Fruit fly (Drosophila melanogaster) whole organism, prepupa: Measurements from ENCODE around the gene CG14606.

ENCODE experiments used
- Blimp-1 ChIP-seq: fragments of 200-800 bp; sonication (Bioruptor generic); optimal IDR thresholded peaks from 3 replicates; lab custom pipeline; 2017; ENCODE audit warnings: missing biosample characterization, missing genetic modification characterization, mild to moderate bottlenecking, moderate library complexity, missing genetic modification reagents
- CG10631 ChIP-seq: fragments of 200-800 bp; sonication (Bioruptor generic); optimal IDR thresholded peaks from 2 replicates; lab custom pipeline; 2016; ENCODE audit warnings: missing biosample characterization, missing genetic modification characterization
- CG10669 ChIP-seq: fragments of 200-800 bp; sonication (Bioruptor generic); optimal IDR thresholded peaks from 3 replicates; lab custom pipeline; 2018; ENCODE audit warnings: missing biosample characterization, mild to moderate bottlenecking, missing genetic modification characterization, moderate library complexity
- CG11294 ChIP-seq: fragments of 200-800 bp; sonication (Bioruptor generic); IDR thresholded peaks from 2 replicates; pipeline ENCODE4 v1.3.6; 2022; ENCODE audit warnings: missing biosample characterization, missing genetic modification characterization
- CG15336 ChIP-seq: fragments of 200-800 bp; sonication (Bioruptor generic); IDR thresholded peaks from 2 replicates; pipeline ENCODE4 v1.3.6; 2022; ENCODE audit warnings: missing biosample characterization, missing genetic modification characterization
- CG16779 ChIP-seq: fragments of 200-800 bp; sonication (Bioruptor generic); optimal IDR thresholded peaks from 3 replicates; lab custom pipeline; 2017; ENCODE audit warnings: missing biosample characterization, mild to moderate bottlenecking, missing genetic modification characterization
- CG31627 ChIP-seq: fragments of 200-800 bp; sonication (Bioruptor generic); optimal IDR thresholded peaks from 3 replicates; lab custom pipeline; 2016; ENCODE audit warnings: missing biosample characterization, missing genetic modification characterization
- CG34406 ChIP-seq: fragments of 200-800 bp; sonication (Bioruptor generic); optimal IDR thresholded peaks from 3 replicates; lab custom pipeline; 2016; ENCODE audit warnings: missing biosample characterization, missing genetic modification characterization
- CG3919 ChIP-seq: fragments of 200-800 bp; sonication (Bioruptor generic); optimal IDR thresholded peaks from 3 replicates; lab custom pipeline; 2016; ENCODE audit warnings: missing biosample characterization, missing genetic modification characterization
- CG4318 ChIP-seq: fragments of 200-800 bp; sonication (Bioruptor generic); optimal IDR thresholded peaks from 3 replicates; lab custom pipeline; 2017; ENCODE audit warnings: missing biosample characterization, mild to moderate bottlenecking, missing genetic modification characterization
- CG6163 ChIP-seq: fragments of 200-800 bp; sonication (Bioruptor generic); IDR thresholded peaks from 3 replicates; pipeline ENCODE4 v1.3.6; 2022; ENCODE audit warnings: missing biosample characterization, missing genetic modification characterization
- CG6276 ChIP-seq: fragments of 200-800 bp; sonication (Bioruptor generic); optimal IDR thresholded peaks from 2 replicates; lab custom pipeline; 2017; ENCODE audit warnings: missing biosample characterization, mild to moderate bottlenecking, missing genetic modification characterization
- CG6792 ChIP-seq: fragments of 200-800 bp; sonication (Bioruptor generic); optimal IDR thresholded peaks from 3 replicates; lab custom pipeline; 2016; ENCODE audit warnings: missing biosample characterization, missing genetic modification characterization
- CG6854 ChIP-seq: fragments of 200-800 bp; sonication (Bioruptor generic); optimal IDR thresholded peaks from 2 replicates; lab custom pipeline; 2017; ENCODE audit warnings: missing biosample characterization, mild to moderate bottlenecking, missing genetic modification characterization
- CG7368 ChIP-seq: fragments of 200-800 bp; sonication (Bioruptor generic); optimal IDR thresholded peaks from 3 replicates; lab custom pipeline; 2016; ENCODE audit warnings: missing biosample characterization, missing genetic modification characterization
- CG9139 ChIP-seq: fragments of 200-800 bp; sonication (Bioruptor generic); optimal IDR thresholded peaks from 3 replicates; lab custom pipeline; 2017; ENCODE audit warnings: missing biosample characterization, mild to moderate bottlenecking, missing genetic modification characterization
- Eip75B ChIP-seq: fragments of 200-800 bp; sonication (Bioruptor generic); optimal IDR thresholded peaks from 3 replicates; lab custom pipeline; 2016; ENCODE audit warnings: missing biosample characterization, missing genetic modification characterization
- Ets21C ChIP-seq: fragments of 200-800 bp; sonication (Bioruptor generic); optimal IDR thresholded peaks from 3 replicates; lab custom pipeline; 2016; ENCODE audit warnings: missing biosample characterization, missing genetic modification characterization
- Ets96B ChIP-seq: fragments of 200-800 bp; optimal IDR thresholded peaks from 2 replicates; lab custom pipeline; 2019; ENCODE audit warnings: missing biosample characterization, mild to moderate bottlenecking, missing genetic modification characterization, moderate library complexity
- Hr38 ChIP-seq: sonication (Bioruptor generic); optimal IDR thresholded peaks from 2 replicates; lab custom pipeline; 2016; ENCODE audit warnings: missing biosample characterization, missing genetic modification characterization
- Hr39 ChIP-seq: fragments of 200-800 bp; sonication (Bioruptor generic); optimal IDR thresholded peaks from 2 replicates; lab custom pipeline; 2016; ENCODE audit warnings: missing biosample characterization, missing genetic modification characterization
- Hr4 ChIP-seq: fragments of 200-800 bp; sonication (Bioruptor generic); optimal IDR thresholded peaks from 3 replicates; lab custom pipeline; 2016; ENCODE audit warnings: missing biosample characterization, missing genetic modification characterization
- OdsH ChIP-seq: fragments of 200-800 bp; sonication (Bioruptor generic); optimal IDR thresholded peaks from 3 replicates; lab custom pipeline; 2016; ENCODE audit warnings: missing biosample characterization, missing genetic modification characterization
- Sox14 ChIP-seq: fragments of 200-800 bp; sonication (Bioruptor generic); optimal IDR thresholded peaks from 3 replicates; lab custom pipeline; 2016; ENCODE audit warnings: missing biosample characterization, missing genetic modification characterization
- Sox15 ChIP-seq: fragments of 200-800 bp; sonication (Bioruptor generic); optimal IDR thresholded peaks from 3 replicates; lab custom pipeline; 2016; ENCODE audit warnings: missing biosample characterization, missing genetic modification characterization
- achi ChIP-seq: fragments of 200-800 bp; sonication (Bioruptor generic); optimal IDR thresholded peaks from 3 replicates; lab custom pipeline; 2016; ENCODE audit warnings: missing biosample characterization, missing genetic modification characterization
- acj6 ChIP-seq: fragments of 200-800 bp; sonication (Bioruptor generic); optimal IDR thresholded peaks from 3 replicates; lab custom pipeline; 2016; ENCODE audit warnings: missing biosample characterization, missing genetic modification characterization
- cyc ChIP-seq: fragments of 200-800 bp; sonication (Bioruptor generic); optimal IDR thresholded peaks from 3 replicates; lab custom pipeline; 2016; ENCODE audit warnings: missing biosample characterization, missing genetic modification characterization
- dac ChIP-seq: fragments of 200-800 bp; sonication (Bioruptor generic); optimal IDR thresholded peaks from 2 replicates; lab custom pipeline; 2017; ENCODE audit warnings: missing biosample characterization, mild to moderate bottlenecking, missing genetic modification characterization
- dsx ChIP-seq: fragments of 200-800 bp; optimal IDR thresholded peaks from 3 replicates; lab custom pipeline; 2019; ENCODE audit warnings: missing biosample characterization, mild to moderate bottlenecking, missing genetic modification characterization, moderate library complexity; ENCODE audit not compliant: poor library complexity, severe bottlenecking
- eg ChIP-seq: fragments of 200-800 bp; sonication (Bioruptor generic); IDR thresholded peaks from 3 replicates; pipeline ENCODE4 v1.3.6; 2022; ENCODE audit warnings: missing biosample characterization, missing genetic modification characterization
- esn ChIP-seq: fragments of 200-800 bp; sonication (Bioruptor generic); optimal IDR thresholded peaks from 2 replicates; lab custom pipeline; 2016; ENCODE audit warnings: missing biosample characterization, mild to moderate bottlenecking, missing genetic modification characterization, moderate library complexity
- lz ChIP-seq: fragments of 200-800 bp; sonication (Bioruptor generic); optimal IDR thresholded peaks from 3 replicates; lab custom pipeline; 2016; ENCODE audit warnings: missing biosample characterization, missing genetic modification characterization
- net ChIP-seq: fragments of 200-800 bp; sonication (Bioruptor generic); optimal IDR thresholded peaks from 3 replicates; lab custom pipeline; 2016; ENCODE audit warnings: missing biosample characterization, missing genetic modification characterization
- pdm3 ChIP-seq: fragments of 200-800 bp; sonication (Bioruptor generic); optimal IDR thresholded peaks from 3 replicates; lab custom pipeline; 2016; ENCODE audit warnings: missing biosample characterization, missing genetic modification characterization
- salr ChIP-seq, 2 experiments: fragments of 200-800 bp; sonication (Bioruptor generic); optimal IDR thresholded peaks; 3 replicates each; lab custom pipeline; 2016 to 2018; ENCODE audit warnings: missing biosample characterization in 2 of 2, missing genetic modification characterization in 2 of 2, mild to moderate bottlenecking in 1 of 2
- spab ChIP-seq: fragments of 200-800 bp; sonication (Bioruptor generic); optimal IDR thresholded peaks from 2 replicates; lab custom pipeline; 2017; ENCODE audit warnings: missing biosample characterization, mild to moderate bottlenecking, missing genetic modification characterization, missing genetic modification reagents
- ss ChIP-seq, 2 experiments: fragments of 200-800 bp; sonication (Bioruptor generic); optimal IDR thresholded peaks; 2 replicates in 1 of 2; 3 replicates in 1 of 2; lab custom pipeline; 2017 to 2018; ENCODE audit warnings: mild to moderate bottlenecking in 2 of 2, missing biosample characterization in 2 of 2, missing genetic modification characterization in 2 of 2, moderate library complexity in 1 of 2
- topi ChIP-seq: fragments of 200-800 bp; sonication (Bioruptor generic); optimal IDR thresholded peaks from 3 replicates; lab custom pipeline; 2016; ENCODE audit warnings: missing biosample characterization, missing genetic modification characterization
- vri ChIP-seq: fragments of 200-800 bp; sonication (Bioruptor generic); optimal IDR thresholded peaks from 3 replicates; lab custom pipeline; 2016; ENCODE audit warnings: missing biosample characterization, mild to moderate bottlenecking, missing genetic modification characterization

CG14606 gene

DNA sequence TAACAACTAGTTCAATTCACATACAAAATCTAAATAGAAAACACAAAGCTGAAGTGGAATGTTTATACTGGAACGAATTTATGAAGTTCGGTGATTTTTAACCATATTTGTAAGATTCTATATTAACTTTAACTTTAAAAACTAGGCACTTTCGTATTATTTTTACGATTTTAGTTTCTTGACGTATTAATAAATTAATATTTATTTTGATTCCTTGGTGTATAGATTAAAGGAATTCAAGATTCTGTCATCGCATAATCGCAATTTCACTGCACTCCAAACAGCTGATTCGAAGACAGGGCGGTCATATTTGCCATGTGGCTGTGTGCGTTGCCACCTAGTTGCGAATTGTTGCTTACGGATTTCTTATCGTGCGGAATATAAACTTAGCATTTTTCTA lies 32.6 kb upstream of the CG14606 start, which contains the start of the genes CG1227 and Dtwd2 (continued):
- TF ChIP-seq Eip75B (GFP tag; lab: Kevin White, UChicago) = peak; percentile 92
- no peak for TF ChIP-seq vri (GFP tag; lab: Kevin White, UChicago)
- peak; percentile 93 for TF ChIP-seq pdm3 (GFP tag; lab: Kevin White, UChicago)
- peak in 1 of 2 experiments; percentile 80 for TF ChIP-seq salr (GFP tag; optimal IDR thresholded peaks at IDR 0.05; lab: Kevin White, UChicago)
- peak; percentile 96 for TF ChIP-seq OdsH (GFP tag; lab: Kevin White, UChicago)
- no peak for TF ChIP-seq Hr38 (GFP tag; lab: Kevin White, UChicago)
- TF ChIP-seq CG6276 (GFP tag; lab: Kevin White, UChicago) = peak; percentile 95
- peak; percentile 94 for TF ChIP-seq acj6 (GFP tag; lab: Kevin White, UChicago)

- no peak for TF ChIP-seq salr (GFP tag; optimal IDR thresholded peaks at IDR 0.05; lab: Kevin White, UChicago)
- no peak for TF ChIP-seq Eip75B (GFP tag; lab: Kevin White, UChicago)
- TF ChIP-seq Blimp-1 = no peak
- TF ChIP-seq acj6 (GFP tag; lab: Kevin White, UChicago) = no peak
- no peak for TF ChIP-seq CG4318 (GFP tag; lab: Kevin White, UChicago)
- TF ChIP-seq achi = no peak
- TF ChIP-seq Hr39 (GFP tag; lab: Kevin White, UChicago) = no peak
- no peak for TF ChIP-seq CG6854 (GFP tag; lab: Kevin White, UChicago)
- TF ChIP-seq CG34406 (GFP tag; lab: Kevin White, UChicago) = no peak
- no peak for TF ChIP-seq CG31627 (GFP tag; lab: Kevin White, UChicago)
- no peak for TF ChIP-seq Sox15 (GFP tag; lab: Kevin White, UChicago)
- TF ChIP-seq ss (GFP tag; optimal IDR thresholded peaks at IDR 0.05; lab: Kevin White, UChicago) = no peak
- no peak for TF ChIP-seq CG7368 (GFP tag; lab: Kevin White, UChicago)
- no peak for TF ChIP-seq Hr4
- TF ChIP-seq CG6276 (GFP tag; lab: Kevin White, UChicago) = no peak
- no peak for TF ChIP-seq Sox14 (GFP tag; lab: Kevin White, UChicago)
- TF ChIP-seq topi = no peak
- TF ChIP-seq, all 60 proteins: peak for 0
Observed at dm6 chr3R:7246889-7247288, 30.0 kb upstream of the CG14606 start, which contains the start of the genes Noc3 and CG10053. TSS of gene Noc3 (minus strand) at chr3R:7246969. TSS of gene CG10053 (plus strand) at chr3R:7247090.

DNA sequence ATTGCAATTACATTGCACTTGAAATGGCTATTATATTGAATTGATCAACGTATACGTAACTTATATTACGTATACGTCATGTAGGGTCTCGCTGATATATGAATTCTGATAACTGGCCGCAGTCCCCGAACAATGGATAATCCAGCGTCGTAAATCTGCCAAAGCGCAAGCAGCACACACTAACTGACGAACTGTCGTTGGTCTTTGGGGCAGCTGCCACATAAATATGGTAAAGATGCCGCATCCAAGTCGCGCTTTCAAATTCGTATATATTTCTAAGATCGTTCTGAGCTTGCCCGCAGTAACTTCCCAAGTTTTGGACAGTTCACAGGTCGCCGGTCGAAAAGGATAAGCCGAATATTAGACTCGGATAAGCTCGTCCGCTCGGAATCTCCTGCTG lies 24.6 kb upstream of the CG14606 start, which contains the start of gene CG14607:
Gene CG14607 (plus strand): TSS at position 301 of the 400 bp plus-strand sequence.
- TF ChIP-seq Hr38 (GFP tag; lab: Kevin White, UChicago) = no peak
- TF ChIP-seq ss (GFP tag; optimal IDR thresholded peaks at IDR 0.05; lab: Kevin White, UChicago) = no peak
- no peak for TF ChIP-seq CG6792 (GFP tag; lab: Kevin White, UChicago)
- no peak for TF ChIP-seq Ets21C (GFP tag; lab: Kevin White, UChicago)
- TF ChIP-seq cyc (GFP tag; lab: Kevin White, UChicago) = no peak
- no peak for TF ChIP-seq lz
- no peak for TF ChIP-seq CG6276 (GFP tag; lab: Kevin White, UChicago)
- TF ChIP-seq CG11294 (GFP tag; lab: Robert Waterston, UW) = no peak
- TF ChIP-seq CG16779 = no peak
- no peak for TF ChIP-seq CG9139 (GFP tag; lab: Kevin White, UChicago)
- TF ChIP-seq CG3919 = no peak
- TF ChIP-seq Sox15 (GFP tag; lab: Kevin White, UChicago) = no peak

- TF ChIP-seq CG16779 = no peak
- TF ChIP-seq CG10669 = no peak
- TF ChIP-seq CG6163 = peak; percentile 34; the same call in 1 of the 3 replicates
- TF ChIP-seq CG3919 = no peak
- TF ChIP-seq topi = no peak
- no peak for TF ChIP-seq CG10631 (GFP tag; lab: Kevin White, UChicago)
- no peak for TF ChIP-seq dac (GFP tag; lab: Kevin White, UChicago)
- TF ChIP-seq salr (GFP tag; optimal IDR thresholded peaks at IDR 0.05; lab: Kevin White, UChicago) = no peak
- no peak for TF ChIP-seq CG7368 (GFP tag; lab: Kevin White, UChicago)
- no peak for TF ChIP-seq Ets96B (tag; lab: Kevin White, UChicago)
- TF ChIP-seq OdsH (GFP tag; lab: Kevin White, UChicago) = no peak
- TF ChIP-seq eg (GFP tag; lab: Robert Waterston, UW) = 0 out of 3 replicates have a peak, but pooled peaks have one; percentile 45
- no peak for TF ChIP-seq CG15336
- TF ChIP-seq dsx (GFP tag; lab: Kevin White, UChicago) = peak; percentile 90
- no peak for TF ChIP-seq CG9139 (GFP tag; lab: Kevin White, UChicago)
- no peak for TF ChIP-seq Sox14 (GFP tag; lab: Kevin White, UChicago)
- no peak for TF ChIP-seq esn
- no peak for TF ChIP-seq spab
- no peak for TF ChIP-seq CG4318 (GFP tag; lab: Kevin White, UChicago)
- TF ChIP-seq CG11294 (GFP tag; lab: Robert Waterston, UW) = no peak
- TF ChIP-seq net (GFP tag; lab: Kevin White, UChicago) = no peak
Observed at dm6 chr3R:7223972-7224464, 7.1 kb upstream of the CG14606 start, which contains the start of gene thw. TSS of gene thw (plus strand) at chr3R:7224414.
